Fruit fly (Drosophila melanogaster) Kc167 (cell line): ENCODE measurements around the gene CG42500.

Experiments used
- h ChIP-seq: fragments of >200 bp; optimal IDR thresholded peaks from 3 replicates; lab custom pipeline; 2018; ENCODE audit warnings: missing external identifiers
- psq ChIP-seq: fragments of >200 bp; optimal IDR thresholded peaks from 2 replicates; lab custom pipeline; 2017; ENCODE audit warnings: missing external identifiers

- TF ChIP-seq h (lab: Kevin White, UChicago) (no peak), psq (lab: Kevin White, UChicago) (no peak)
These were observed 4.9 kb upstream of the CG42500 start, which contains the start of gene CG31533 for dm6 chr3R:14157331-14157730.
